Worm (Caenorhabditis elegans) whole organism, mixed stage, embryonic: ENCODE measurements around the gene F54E4.3.

ENCODE experiments used
- M03D4.4 ChIP-seq: sonication (generic microtip); optimal IDR thresholded peaks from 2 replicates; lab custom pipeline; 2017; ENCODE audit warnings: mild to moderate bottlenecking, missing genetic modification characterization, missing compliant biosample characterization
- bed-3 ChIP-seq: fragments of 200-800 bp; sonication (Bioruptor generic); optimal IDR thresholded peaks from 3 replicates; lab custom pipeline; 2018; ENCODE audit warnings: mild to moderate bottlenecking, missing genetic modification characterization, moderate library complexity, missing compliant biosample characterization
- blmp-1 ChIP-seq: fragments of 150-350 bp; optimal IDR thresholded peaks from 2 replicates; lab custom pipeline; 2014; ENCODE audit warnings: missing biosample characterization, missing genetic modification characterization
- ceh-39 ChIP-seq: fragments of 150-350 bp; optimal IDR thresholded peaks from 2 replicates; lab custom pipeline; 2014; ENCODE audit warnings: missing biosample characterization, missing genetic modification characterization
- ceh-43 ChIP-seq: fragments of 200-800 bp; sonication (Bioruptor generic); optimal IDR thresholded peaks from 2 replicates; lab custom pipeline; 2018; ENCODE audit warnings: mild to moderate bottlenecking, missing genetic modification characterization, moderate library complexity, missing compliant biosample characterization
- ceh-83 ChIP-seq: fragments of 200-800 bp; sonication (Bioruptor generic); optimal IDR thresholded peaks from 2 replicates; lab custom pipeline; 2018; ENCODE audit warnings: mild to moderate bottlenecking, missing genetic modification characterization, missing compliant biosample characterization
- ces-1 ChIP-seq: fragments of 150-350 bp; optimal IDR thresholded peaks from 2 replicates; lab custom pipeline; 2014; ENCODE audit warnings: missing biosample characterization, missing genetic modification reagents, missing genetic modification characterization
- cnd-1 ChIP-seq: fragments of 200-800 bp; sonication (Bioruptor generic); optimal IDR thresholded peaks from 2 replicates; lab custom pipeline; 2018; ENCODE audit warnings: mild to moderate bottlenecking, missing genetic modification characterization, missing compliant biosample characterization
- drap-1 ChIP-seq: fragments of 200-800 bp; sonication (Bioruptor generic); optimal IDR thresholded peaks from 3 replicates; lab custom pipeline; 2018; ENCODE audit warnings: mild to moderate bottlenecking, missing genetic modification characterization, missing compliant biosample characterization
- elt-1 ChIP-seq: sonication (generic microtip); optimal IDR thresholded peaks from 2 replicates; lab custom pipeline; 2017; ENCODE audit warnings: missing genetic modification characterization, mild to moderate bottlenecking, missing compliant biosample characterization, antibody characterized with exemption, moderate library complexity, borderline replicate concordance; ENCODE audit not compliant: insufficient read depth
- elt-3 ChIP-seq: fragments of 150-350 bp; optimal IDR thresholded peaks from 2 replicates; lab custom pipeline; 2014; ENCODE audit warnings: missing biosample characterization, missing genetic modification characterization
- flh-1 ChIP-seq: fragments of 200-800 bp; sonication (Bioruptor generic); optimal IDR thresholded peaks from 2 replicates; lab custom pipeline; 2018; ENCODE audit warnings: mild to moderate bottlenecking, missing genetic modification characterization, moderate library complexity, missing compliant biosample characterization
- ham-2 ChIP-seq: fragments of 200-800 bp; sonication (Bioruptor generic); optimal IDR thresholded peaks from 2 replicates; lab custom pipeline; 2018; ENCODE audit warnings: mild to moderate bottlenecking, missing genetic modification characterization, missing compliant biosample characterization
- hlh-1 ChIP-seq: fragments of 150-350 bp; optimal IDR thresholded peaks from 2 replicates; lab custom pipeline; 2014; ENCODE audit warnings: missing biosample characterization, missing genetic modification reagents, missing genetic modification characterization
- lin-13 ChIP-seq: fragments of 150-350 bp; optimal IDR thresholded peaks from 2 replicates; lab custom pipeline; 2014; ENCODE audit warnings: missing biosample characterization, missing genetic modification characterization
- lin-32 ChIP-seq: fragments of 200-800 bp; sonication (Bioruptor generic); optimal IDR thresholded peaks from 2 replicates; lab custom pipeline; 2018; ENCODE audit warnings: mild to moderate bottlenecking, missing genetic modification characterization, missing compliant biosample characterization
- lsy-2 ChIP-seq: fragments of 150-350 bp; optimal IDR thresholded peaks from 2 replicates; lab custom pipeline; 2014; ENCODE audit warnings: missing biosample characterization, missing genetic modification characterization
- mab-5 ChIP-seq: fragments of 150-350 bp; optimal IDR thresholded peaks from 2 replicates; lab custom pipeline; 2014; ENCODE audit warnings: missing biosample characterization, missing genetic modification characterization
- mep-1 ChIP-seq: fragments of 150-350 bp; optimal IDR thresholded peaks from 2 replicates; lab custom pipeline; 2017; ENCODE audit warnings: missing biosample characterization, missing genetic modification reagents, missing genetic modification characterization, inconsistent platforms
- mls-2 ChIP-seq: sonication (generic microtip); optimal IDR thresholded peaks from 2 replicates; lab custom pipeline; 2016; ENCODE audit warnings: mild to moderate bottlenecking, missing genetic modification characterization, moderate library complexity, missing compliant biosample characterization
- nhr-12 ChIP-seq: fragments of 150-350 bp; optimal IDR thresholded peaks from 2 replicates; lab custom pipeline; 2014; ENCODE audit warnings: missing biosample characterization, missing genetic modification characterization
- nhr-2 ChIP-seq: fragments of 150-350 bp; optimal IDR thresholded peaks from 2 replicates; lab custom pipeline; 2014; ENCODE audit warnings: missing biosample characterization, missing genetic modification characterization
- nhr-237 ChIP-seq: fragments of 150-350 bp; optimal IDR thresholded peaks from 2 replicates; lab custom pipeline; 2014; ENCODE audit warnings: missing biosample characterization, missing genetic modification characterization
- nhr-28 ChIP-seq: fragments of 150-350 bp; optimal IDR thresholded peaks from 2 replicates; lab custom pipeline; 2014; ENCODE audit warnings: missing biosample characterization, missing genetic modification characterization
- nhr-76 ChIP-seq: sonication (generic microtip); optimal IDR thresholded peaks from 2 replicates; lab custom pipeline; 2017; ENCODE audit warnings: missing biosample characterization, missing genetic modification characterization
- pha-4 ChIP-seq: fragments of 150-350 bp; optimal IDR thresholded peaks from 2 replicates; lab custom pipeline; 2018; ENCODE audit warnings: missing biosample characterization, missing genetic modification reagents, missing genetic modification characterization
- sem-2 ChIP-seq: fragments of 200-800 bp; sonication (Bioruptor generic); optimal IDR thresholded peaks from 2 replicates; lab custom pipeline; 2018; ENCODE audit warnings: mild to moderate bottlenecking, missing genetic modification characterization, missing compliant biosample characterization
- snpc-4 ChIP-seq: fragments of 150-350 bp; optimal IDR thresholded peaks from 2 replicates; lab custom pipeline; 2014; ENCODE audit warnings: missing biosample characterization, missing genetic modification characterization
- sptf-1 ChIP-seq: sonication (generic microtip); optimal IDR thresholded peaks from 2 replicates; lab custom pipeline; 2017; ENCODE audit warnings: mild to moderate bottlenecking, missing genetic modification characterization, moderate library complexity, missing compliant biosample characterization
- tbx-8 ChIP-seq: fragments of 200-800 bp; sonication (Bioruptor generic); optimal IDR thresholded peaks from 2 replicates; lab custom pipeline; 2018; ENCODE audit warnings: mild to moderate bottlenecking, missing genetic modification characterization, moderate library complexity, missing compliant biosample characterization
- unc-120 ChIP-seq: sonication (generic microtip); optimal IDR thresholded peaks from 2 replicates; lab custom pipeline; 2017; ENCODE audit warnings: missing genetic modification characterization, missing compliant biosample characterization; ENCODE audit not compliant: poor library complexity, severe bottlenecking
- unc-39 ChIP-seq: fragments of 150-350 bp; optimal IDR thresholded peaks from 2 replicates; lab custom pipeline; 2014; ENCODE audit warnings: missing biosample characterization, missing genetic modification characterization
- unc-62 ChIP-seq: fragments of 150-350 bp; optimal IDR thresholded peaks from 2 replicates; lab custom pipeline; 2014; ENCODE audit warnings: missing biosample characterization, missing genetic modification reagents, missing genetic modification characterization
- zip-8 ChIP-seq: fragments of 150-350 bp; optimal IDR thresholded peaks from 2 replicates; lab custom pipeline; 2014; ENCODE audit warnings: missing biosample characterization, missing genetic modification characterization
- ztf-11 ChIP-seq: fragments of 150-350 bp; optimal IDR thresholded peaks from 2 replicates; lab custom pipeline; 2014; ENCODE audit warnings: missing biosample characterization, missing genetic modification characterization

The F54E4.3 gene

ce11 chrX:14602676-14603075 lies 33.5 kb downstream of the F54E4.3 start, which contains the start of gene eor-2:
eor-2 (plus strand) TSS chrX:14603017.
- TF ChIP-seq blmp-1: no peak
- TF ChIP-seq cnd-1 (tag; lab: Kevin White, UChicago): no peak
- TF ChIP-seq elt-3: no peak
- TF ChIP-seq sem-2 (GFP tag; lab: Kevin White, UChicago): no peak
- peak; percentile 65 for TF ChIP-seq mep-1 (tag; lab: Kevin White, UChicago)
- TF ChIP-seq lin-32: no peak
- TF ChIP-seq pha-4 (tag; lab: Kevin White, UChicago): peak; percentile 96
- TF ChIP-seq unc-39 (tag; lab: Kevin White, UChicago): no peak
- no peak for TF ChIP-seq unc-120 (tag; lab: Kevin White, UChicago)
- TF ChIP-seq unc-62 (GFP tag; lab: Kevin White, UChicago): peak; percentile 24
- peak; percentile 47 for TF ChIP-seq lin-13
- TF ChIP-seq ceh-43: peak; percentile 28
- TF ChIP-seq elt-1 (tag; lab: Kevin White, UChicago): no peak
- TF ChIP-seq ham-2 (GFP tag; lab: Kevin White, UChicago): peak; percentile 46
- TF ChIP-seq ceh-39 (tag; lab: Kevin White, UChicago): no peak
- no peak for TF ChIP-seq bed-3 (GFP tag; lab: Kevin White, UChicago)
- TF ChIP-seq lsy-2 (tag; lab: Kevin White, UChicago): peak; percentile 31
- TF ChIP-seq M03D4.4 (tag; lab: Kevin White, UChicago): peak; percentile 24
- TF ChIP-seq nhr-2 (tag; lab: Kevin White, UChicago): peak; percentile 14
- TF ChIP-seq mab-5 (tag; lab: Kevin White, UChicago): no peak
- TF ChIP-seq zip-8 (tag; lab: Kevin White, UChicago): no peak
- TF ChIP-seq snpc-4 (tag; lab: Kevin White, UChicago): no peak
- no peak for TF ChIP-seq nhr-237 (tag; lab: Kevin White, UChicago)
- TF ChIP-seq ztf-11 (tag; lab: Kevin White, UChicago): peak; percentile 31
- TF ChIP-seq ces-1 (GFP tag; lab: Kevin White, UChicago): peak; percentile 51
- TF ChIP-seq drap-1 (GFP tag; lab: Kevin White, UChicago): peak; percentile 44
- peak; percentile 61 for TF ChIP-seq ceh-83 (GFP tag; lab: Kevin White, UChicago)
- TF ChIP-seq mls-2: peak; percentile 62
- TF ChIP-seq flh-1: no peak
- no peak for TF ChIP-seq nhr-28 (tag; lab: Kevin White, UChicago)
- TF ChIP-seq nhr-76 (tag; lab: Kevin White, UChicago): no peak
- TF ChIP-seq sptf-1: peak; percentile 13
- TF ChIP-seq nhr-12 (tag; lab: Kevin White, UChicago): no peak
- no peak for TF ChIP-seq hlh-1 (tag; lab: Kevin White, UChicago)
- TF ChIP-seq tbx-8 (GFP tag; lab: Kevin White, UChicago): no peak

- no peak for TF ChIP-seq bed-3 (GFP tag; lab: Kevin White, UChicago)
- no peak for TF ChIP-seq elt-1 (tag; lab: Kevin White, UChicago)
- no peak for TF ChIP-seq mep-1 (tag; lab: Kevin White, UChicago)
- TF ChIP-seq sptf-1: no peak
- TF ChIP-seq unc-39 (tag; lab: Kevin White, UChicago): no peak
- no peak for TF ChIP-seq ceh-83 (GFP tag; lab: Kevin White, UChicago)
- no peak for TF ChIP-seq M03D4.4 (tag; lab: Kevin White, UChicago)
- TF ChIP-seq tbx-8 (GFP tag; lab: Kevin White, UChicago): no peak
- TF ChIP-seq, all 35 proteins: peak for 0
Measured at ce11 chrX:14599245-14599644, 37.0 kb downstream of the F54E4.3 start, which contains the start of gene C44H4.6. C44H4.6 (minus strand) TSS chrX:14599345.

- TF ChIP-seq blmp-1 (no peak), lin-13 (no peak), nhr-76 (tag; lab: Kevin White, UChicago) (no peak), mls-2 (no peak), ztf-11 (tag; lab: Kevin White, UChicago) (no peak), ham-2 (GFP tag; lab: Kevin White, UChicago) (no peak), ceh-83 (GFP tag; lab: Kevin White, UChicago) (no peak), sptf-1 (no peak)
- TF ChIP-seq, all 35 proteins: peak for 0
Measured at ce11 chrX:14594825-14595224, 41.4 kb downstream of the F54E4.3 start, which contains the start of gene C44H4.8. C44H4.8 (plus strand) TSS chrX:14595125.
